Fruit fly (Drosophila melanogaster) whole organism, embryonic: ENCODE measurements around the gene CG31231.
A peak's percentile ranks its signal among the peaks of the same experiment; 100 is the strongest.

Experiments used
- Ada2b ChIP-seq: fragments of 200-800 bp; sonication (Bioruptor generic); IDR thresholded peaks from 2 replicates; pipeline ENCODE4 v1.3.6; 2022; ENCODE audit warnings: missing biosample characterization, missing genetic modification characterization
- Adf1 ChIP-seq: fragments of 200-800 bp; sonication (Bioruptor generic); IDR thresholded peaks from 2 replicates; pipeline ENCODE4 v1.3.6; 2022; ENCODE audit warnings: missing biosample characterization, missing genetic modification characterization
- B-H1 ChIP-seq: fragments of 200-800 bp; sonication (Bioruptor generic); IDR thresholded peaks from 3 replicates; pipeline ENCODE4 v1.3.6; 2022; ENCODE audit warnings: missing biosample characterization, missing genetic modification characterization
- CG10431 ChIP-seq: fragments of 200-800 bp; sonication (Bioruptor generic); optimal IDR thresholded peaks from 3 replicates; lab custom pipeline; 2018; ENCODE audit warnings: missing biosample characterization, mild to moderate bottlenecking, missing genetic modification characterization
- CG11085 ChIP-seq: fragments of 200-800 bp; sonication (Bioruptor generic); IDR thresholded peaks from 2 replicates; pipeline ENCODE4 v1.3.6; 2022; ENCODE audit warnings: missing biosample characterization, missing genetic modification characterization
- CG14965 ChIP-seq: fragments of 200-800 bp; sonication (Bioruptor generic); optimal IDR thresholded peaks from 2 replicates; lab custom pipeline; 2016; ENCODE audit warnings: missing biosample characterization, missing genetic modification characterization, borderline replicate concordance
- CG17328 ChIP-seq: fragments of 200-800 bp; sonication (Bioruptor generic); IDR thresholded peaks from 2 replicates; pipeline ENCODE4 v1.3.6; 2022; ENCODE audit warnings: missing biosample characterization, missing genetic modification characterization
- CG17385 ChIP-seq: fragments of 200-800 bp; sonication (Bioruptor generic); optimal IDR thresholded peaks from 3 replicates; lab custom pipeline; 2018; ENCODE audit warnings: missing biosample characterization, mild to moderate bottlenecking, missing genetic modification characterization
- CG18262 ChIP-seq: fragments of 200-800 bp; optimal IDR thresholded peaks from 3 replicates; lab custom pipeline; 2019; ENCODE audit warnings: missing biosample characterization, mild to moderate bottlenecking, missing genetic modification characterization, moderate library complexity
- CG1832 ChIP-seq: fragments of 200-800 bp; sonication (Bioruptor generic); optimal IDR thresholded peaks from 2 replicates; lab custom pipeline; 2017; ENCODE audit warnings: missing biosample characterization, mild to moderate bottlenecking, missing genetic modification characterization, inconsistent platforms
- CG18476 ChIP-seq: fragments of 200-800 bp; sonication (Bioruptor generic); optimal IDR thresholded peaks from 2 replicates; lab custom pipeline; 2016; ENCODE audit warnings: missing biosample characterization, mild to moderate bottlenecking, missing genetic modification characterization
- CG31365 ChIP-seq: fragments of 200-800 bp; sonication (Bioruptor generic); optimal IDR thresholded peaks from 2 replicates; lab custom pipeline; 2018; ENCODE audit warnings: missing biosample characterization, mild to moderate bottlenecking, missing genetic modification characterization
- CG32772 ChIP-seq: fragments of 200-800 bp; sonication (Bioruptor generic); IDR thresholded peaks from 2 replicates; pipeline ENCODE4 v1.3.6; 2022; ENCODE audit warnings: missing biosample characterization, missing genetic modification characterization
- CG34376 ChIP-seq: fragments of 200-800 bp; sonication (Bioruptor generic); optimal IDR thresholded peaks from 2 replicates; lab custom pipeline; 2018; ENCODE audit warnings: missing biosample characterization, mild to moderate bottlenecking, missing genetic modification characterization
- CG4282 ChIP-seq: fragments of 200-800 bp; sonication (Bioruptor generic); optimal IDR thresholded peaks from 2 replicates; lab custom pipeline; 2016; ENCODE audit warnings: missing biosample characterization, missing genetic modification characterization
- CG4328 ChIP-seq: fragments of 200-800 bp; sonication (Bioruptor generic); optimal IDR thresholded peaks from 3 replicates; lab custom pipeline; 2017; ENCODE audit warnings: missing biosample characterization, missing genetic modification reagents, missing genetic modification characterization
- CG4854 ChIP-seq: fragments of 200-800 bp; sonication (Bioruptor generic); optimal IDR thresholded peaks from 2 replicates; lab custom pipeline; 2016; ENCODE audit warnings: missing biosample characterization, missing genetic modification characterization, inconsistent platforms
- CG6791 ChIP-seq: fragments of 200-800 bp; sonication (Bioruptor generic); IDR thresholded peaks from 3 replicates; pipeline ENCODE4 v1.3.6; 2022; ENCODE audit warnings: missing biosample characterization, missing genetic modification characterization; ENCODE audit not compliant: partially characterized antibody
- CG8089 ChIP-seq: fragments of 200-800 bp; sonication (Bioruptor generic); optimal IDR thresholded peaks from 3 replicates; lab custom pipeline; 2016; ENCODE audit warnings: missing biosample characterization, missing genetic modification characterization
- CG8281 ChIP-seq: fragments of 200-800 bp; sonication (Bioruptor generic); optimal IDR thresholded peaks from 2 replicates; lab custom pipeline; 2018; ENCODE audit warnings: missing biosample characterization, mild to moderate bottlenecking, missing genetic modification characterization, moderate library complexity
- CG8478 ChIP-seq: fragments of >200 bp; optimal IDR thresholded peaks from 2 replicates; lab custom pipeline; 2018
- CkIIα-i1 ChIP-seq: fragments of 200-800 bp; sonication (Bioruptor generic); IDR thresholded peaks from 2 replicates; pipeline ENCODE4 v1.3.6; 2022; ENCODE audit warnings: missing biosample characterization, missing genetic modification characterization
- D19A ChIP-seq: fragments of 200-800 bp; optimal IDR thresholded peaks from 3 replicates; lab custom pipeline; 2019; ENCODE audit warnings: missing biosample characterization, mild to moderate bottlenecking, missing genetic modification characterization, moderate library complexity
- Deaf1 ChIP-seq: fragments of 200-800 bp; optimal IDR thresholded peaks from 3 replicates; lab custom pipeline; 2019; ENCODE audit warnings: missing biosample characterization, mild to moderate bottlenecking, missing genetic modification characterization, moderate library complexity
- Dfd ChIP-seq, 2 experiments: fragments of >200 bp; optimal IDR thresholded peaks; 2 replicates each; lab custom pipeline; 2017; ENCODE audit warnings: missing biosample characterization in 2 of 2, missing genetic modification characterization in 2 of 2
- Dip2 ChIP-seq: fragments of 200-800 bp; sonication (Bioruptor generic); IDR thresholded peaks from 2 replicates; pipeline ENCODE4 v1.3.6; 2022; ENCODE audit warnings: missing biosample characterization, missing genetic modification characterization
- E2f2 ChIP-seq: fragments of 200-800 bp; sonication (Bioruptor generic); IDR thresholded peaks from 2 replicates; pipeline ENCODE4 v1.3.6; 2022; ENCODE audit warnings: missing biosample characterization, missing genetic modification characterization
- HmgD ChIP-seq: fragments of 200-800 bp; sonication (Bioruptor generic); optimal IDR thresholded peaks from 3 replicates; lab custom pipeline; 2016; ENCODE audit warnings: missing biosample characterization, missing genetic modification characterization
- HmgZ ChIP-seq: fragments of 200-800 bp; sonication (Bioruptor generic); optimal IDR thresholded peaks from 2 replicates; lab custom pipeline; 2018; ENCODE audit warnings: missing biosample characterization, mild to moderate bottlenecking, missing genetic modification characterization
- Mrtf ChIP-seq: fragments of 200-800 bp; sonication (Bioruptor generic); IDR thresholded peaks from 3 replicates; pipeline ENCODE4 v1.3.6; 2022; ENCODE audit warnings: missing biosample characterization, missing genetic modification characterization
- Oli ChIP-seq: fragments of 200-800 bp; sonication (Bioruptor generic); optimal IDR thresholded peaks from 2 replicates; lab custom pipeline; 2018; ENCODE audit warnings: missing biosample characterization, mild to moderate bottlenecking, missing genetic modification characterization, moderate library complexity
- Side ChIP-seq: fragments of 200-800 bp; sonication (Bioruptor generic); optimal IDR thresholded peaks from 2 replicates; lab custom pipeline; 2016; ENCODE audit warnings: missing biosample characterization, missing genetic modification characterization
- Sox100B ChIP-seq: fragments of 200-800 bp; sonication (Bioruptor generic); optimal IDR thresholded peaks from 3 replicates; lab custom pipeline; 2018; ENCODE audit warnings: missing biosample characterization, mild to moderate bottlenecking, missing genetic modification characterization
- Stat92E ChIP-seq, 3 experiments: fragments of >200 bp in 2 of 3; fragments of 200-800 bp in 1 of 3; sonication (Bioruptor generic) in 1 of 3; optimal IDR thresholded peaks; 2 replicates each; lab custom pipeline; 2017 to 2019; ENCODE audit warnings: missing biosample characterization in 3 of 3, missing genetic modification characterization in 3 of 3, mild to moderate bottlenecking in 1 of 3, moderate library complexity in 1 of 3
- Trl ChIP-seq, 3 experiments: fragments of >200 bp in 2 of 3; fragments of 200-800 bp in 1 of 3; sonication (Bioruptor generic) in 1 of 3; optimal IDR thresholded peaks; 2 replicates in 1 of 3; 3 replicates in 2 of 3; lab custom pipeline; 2016 to 2017; ENCODE audit warnings: missing biosample characterization in 1 of 3, missing genetic modification characterization in 1 of 3
- YL-1 ChIP-seq: fragments of 200-800 bp; sonication (Bioruptor generic); optimal IDR thresholded peaks from 3 replicates; lab custom pipeline; 2017; ENCODE audit warnings: missing biosample characterization, mild to moderate bottlenecking, missing genetic modification characterization
- ase ChIP-seq: fragments of 200-800 bp; sonication (Bioruptor generic); IDR thresholded peaks from 3 replicates; pipeline ENCODE4 v1.3.6; 2022; ENCODE audit warnings: missing biosample characterization, missing genetic modification characterization
- az2 ChIP-seq: fragments of 200-800 bp; sonication (Bioruptor generic); optimal IDR thresholded peaks from 3 replicates; lab custom pipeline; 2016; ENCODE audit warnings: missing biosample characterization, missing genetic modification characterization
- bbx ChIP-seq: fragments of 200-800 bp; sonication (Bioruptor generic); IDR thresholded peaks from 2 replicates; pipeline ENCODE4 v1.3.6; 2022; ENCODE audit warnings: missing biosample characterization, missing genetic modification characterization; ENCODE audit not compliant: partially characterized antibody
- cad ChIP-seq: fragments of >200 bp; optimal IDR thresholded peaks from 2 replicates; lab custom pipeline; 2017; ENCODE audit warnings: missing biosample characterization, missing genetic modification characterization
- chinmo ChIP-seq: fragments of 200-800 bp; sonication (Bioruptor generic); IDR thresholded peaks from 4 replicates; pipeline ENCODE4 v1.3.6; 2022; ENCODE audit warnings: missing biosample characterization, missing genetic modification characterization; ENCODE audit not compliant: partially characterized antibody
- fd102C ChIP-seq: fragments of 200-800 bp; sonication (Bioruptor generic); optimal IDR thresholded peaks from 2 replicates; lab custom pipeline; 2018; ENCODE audit warnings: missing biosample characterization, mild to moderate bottlenecking, missing genetic modification characterization, moderate library complexity
- her ChIP-seq: fragments of 200-800 bp; sonication (Bioruptor generic); optimal IDR thresholded peaks from 2 replicates; lab custom pipeline; 2016; ENCODE audit warnings: missing biosample characterization, missing genetic modification characterization
- lola ChIP-seq, 3 experiments: fragments of >200 bp in 2 of 3; fragments of 200-800 bp in 1 of 3; sonication (Bioruptor generic) in 1 of 3; optimal IDR thresholded peaks; 2 replicates each; lab custom pipeline; 2017 to 2019; ENCODE audit warnings: missing biosample characterization in 3 of 3, missing genetic modification characterization in 3 of 3, mild to moderate bottlenecking in 1 of 3, moderate library complexity in 1 of 3
- luna ChIP-seq: fragments of 200-800 bp; sonication (Bioruptor generic); optimal IDR thresholded peaks from 2 replicates; lab custom pipeline; 2016; ENCODE audit warnings: missing biosample characterization, missing genetic modification characterization
- odd ChIP-seq: fragments of 200-800 bp; sonication (Bioruptor generic); optimal IDR thresholded peaks from 2 replicates; lab custom pipeline; 2017; ENCODE audit warnings: missing biosample characterization, mild to moderate bottlenecking, missing genetic modification characterization
- onecut ChIP-seq: fragments of 200-800 bp; sonication (Bioruptor generic); IDR thresholded peaks from 2 replicates; pipeline ENCODE4 v1.3.6; 2022; ENCODE audit warnings: missing biosample characterization, missing genetic modification characterization
- pfk ChIP-seq: fragments of 200-800 bp; sonication (Bioruptor generic); optimal IDR thresholded peaks from 2 replicates; lab custom pipeline; 2018; ENCODE audit warnings: missing biosample characterization, mild to moderate bottlenecking, missing genetic modification characterization, moderate library complexity
- psq ChIP-seq: fragments of 200-800 bp; sonication (Bioruptor generic); optimal IDR thresholded peaks from 2 replicates; lab custom pipeline; 2017; ENCODE audit warnings: missing biosample characterization, missing genetic modification characterization
- stc ChIP-seq: fragments of 200-800 bp; sonication (Bioruptor generic); IDR thresholded peaks from 2 replicates; pipeline ENCODE4 v1.3.6; 2022; ENCODE audit warnings: missing biosample characterization, missing genetic modification characterization
- tna ChIP-seq: fragments of 200-800 bp; sonication (Bioruptor generic); IDR thresholded peaks from 2 replicates; pipeline ENCODE4 v1.3.6; 2022; ENCODE audit warnings: missing biosample characterization, missing genetic modification characterization; ENCODE audit not compliant: partially characterized antibody

Gene CG31231

dm6 chr3R:18621230-18621629 is 43.9 kb upstream of the CG31231 start, which contains the start of gene CG14304 (continued):
- TF ChIP-seq cad (no peak), CG17385 (GFP tag; lab: Kevin White, UChicago) (no peak), odd (GFP tag; lab: Kevin White, UChicago) (no peak), E2f2 (GFP tag; lab: Robert Waterston, UW) (peak; percentile 64), CG4282 (GFP tag; lab: Kevin White, UChicago) (no peak), onecut (GFP tag; lab: Robert Waterston, UW) (no peak), Sox100B (GFP tag; lab: Kevin White, UChicago) (no peak), Side (no peak), Stat92E (GFP tag; optimal IDR thresholded peaks at IDR 0.05; lab: Kevin White, UChicago) (no peak), CG1832 (GFP tag; lab: Kevin White, UChicago) (no peak), ase (no peak), Mrtf (GFP tag; lab: Robert Waterston, UW) (no peak), CG17328 (GFP tag; lab: Robert Waterston, UW) (no peak), Deaf1 (no peak), CG4328 (GFP tag; lab: Kevin White, UChicago) (no peak), pfk (no peak), chinmo (GFP tag; lab: Robert Waterston, UW) (peak; percentile 70; the same call in 1 of the 4 replicates), CG18262 (tag; lab: Kevin White, UChicago) (no peak), HmgZ (no peak), Trl (optimal IDR thresholded peaks at IDR 0.05; lab: Kevin White, UChicago) (peak; percentile 25 to 28), Trl (GFP tag; optimal IDR thresholded peaks at IDR 0.05; lab: Kevin White, UChicago) (no peak), CG14965 (GFP tag; lab: Kevin White, UChicago) (no peak), Dfd (GFP tag; optimal IDR thresholded peaks at IDR 0.05; lab: Kevin White, UChicago) (peak in 1 of 2 experiments; percentile 39), CG8281 (tag; lab: Kevin White, UChicago) (no peak), luna (no peak), CG6791 (GFP tag; lab: Robert Waterston, UW) (peak; percentile 20; the same call in 1 of the 3 replicates), lola (GFP tag; optimal IDR thresholded peaks at IDR 0.05; lab: Kevin White, UChicago) (no peak), CkIIα-i1 (GFP tag; lab: Robert Waterston, UW) (no peak), her (GFP tag; lab: Kevin White, UChicago) (no peak), az2 (no peak), CG8478 (lab: Kevin White, UChicago) (no peak), bbx (peak; percentile 49; the same call in 1 of the 2 replicates), Dip2 (no peak), CG18476 (GFP tag; lab: Kevin White, UChicago) (no peak), CG10431 (GFP tag; lab: Kevin White, UChicago) (no peak), CG8089 (GFP tag; lab: Kevin White, UChicago) (no peak), psq (GFP tag; lab: Kevin White, UChicago) (no peak), CG31365 (tag; lab: Kevin White, UChicago) (peak; percentile 97), CG34376 (no peak), stc (no peak), CG4854 (no peak), Ada2b (GFP tag; lab: Robert Waterston, UW) (no peak), fd102C (GFP tag; lab: Kevin White, UChicago) (no peak), HmgD (GFP tag; lab: Kevin White, UChicago) (no peak), Adf1 (GFP tag; lab: Robert Waterston, UW) (peak; percentile 18; the same call in 1 of the 2 replicates), B-H1 (GFP tag; lab: Robert Waterston, UW) (no peak), tna (GFP tag; lab: Robert Waterston, UW) (no peak), D19A (tag; lab: Kevin White, UChicago) (no peak), YL-1 (GFP tag; lab: Kevin White, UChicago) (no peak), CG32772 (no peak), Oli (tag; lab: Kevin White, UChicago) (no peak), CG11085 (no peak)
